Worm (Caenorhabditis elegans) whole organism, L4 larva: Measurements from ENCODE around the gene T14G12.12.
A peak's percentile ranks its signal among the peaks of the same experiment; 100 is the strongest.

Source experiments
- F10B5.3 ChIP-seq: sonication (generic microtip); optimal IDR thresholded peaks from 2 replicates; lab custom pipeline; 2016; ENCODE audit warnings: mild to moderate bottlenecking, missing genetic modification characterization, missing compliant biosample characterization
- F26F4.8 ChIP-seq: fragments of 200-800 bp; sonication (Bioruptor generic); conservative IDR thresholded peaks from 2 replicates; pipeline ENCODE4 v1.3.6; 2022; ENCODE audit warnings: missing genetic modification characterization, missing compliant biosample characterization
- T20F7.1 ChIP-seq: fragments of 200-800 bp; sonication (Bioruptor generic); optimal IDR thresholded peaks from 2 replicates; lab custom pipeline; 2018; ENCODE audit warnings: mild to moderate bottlenecking, missing genetic modification characterization, missing compliant biosample characterization
- Y48G9A.11 ChIP-seq: fragments of 200-800 bp; sonication (Bioruptor generic); IDR thresholded peaks from 2 replicates; pipeline ENCODE4 v1.3.6; 2022; ENCODE audit warnings: missing genetic modification reagents, missing genetic modification characterization, missing compliant biosample characterization
- aha-1 ChIP-seq: fragments of 150-350 bp; peaks from one replicate; lab custom pipeline; 2014; ENCODE audit warnings: missing biosample characterization, missing genetic modification characterization
- ama-1 ChIP-seq: fragments of 150-350 bp; optimal IDR thresholded peaks from 2 replicates; lab custom pipeline; 2014; ENCODE audit warnings: inconsistent platforms, mixed read lengths
- ceh-82 ChIP-seq: sonication (generic microtip); optimal IDR thresholded peaks from 2 replicates; lab custom pipeline; 2017; ENCODE audit warnings: missing biosample characterization, missing genetic modification characterization
- daf-16 ChIP-seq, 3 experiments: sonication (generic microtip); optimal IDR thresholded peaks; 2 replicates each; lab custom pipeline; 2016 to 2017; ENCODE audit warnings: missing genetic modification characterization in 3 of 3, missing genetic modification reagents in 3 of 3, mild to moderate bottlenecking in 2 of 3, missing compliant biosample characterization in 2 of 3, missing biosample characterization in 1 of 3, moderate library complexity in 1 of 3
- dmd-6 ChIP-seq: fragments of 200-800 bp; sonication (Bioruptor generic); IDR thresholded peaks from 2 replicates; pipeline ENCODE4 v1.3.6; 2022; ENCODE audit warnings: missing genetic modification reagents, missing genetic modification characterization, missing compliant biosample characterization
- dmd-9 ChIP-seq: fragments of 200-800 bp; sonication (Bioruptor generic); IDR thresholded peaks from 2 replicates; pipeline ENCODE4 v1.3.6; 2022; ENCODE audit warnings: missing genetic modification reagents, missing genetic modification characterization, missing compliant biosample characterization
- duxl-1 ChIP-seq: sonication (generic microtip); optimal IDR thresholded peaks from 2 replicates; lab custom pipeline; 2016; ENCODE audit warnings: mild to moderate bottlenecking, missing genetic modification characterization, moderate library complexity, missing compliant biosample characterization; ENCODE audit not compliant: poor library complexity
- fos-1 ChIP-seq: fragments of 150-350 bp; optimal IDR thresholded peaks from 2 replicates; lab custom pipeline; 2014; ENCODE audit warnings: missing biosample characterization, missing genetic modification characterization
- gei-8 ChIP-seq: fragments of 200-800 bp; sonication (Bioruptor generic); optimal IDR thresholded peaks from 2 replicates; lab custom pipeline; 2018; ENCODE audit warnings: mild to moderate bottlenecking, missing genetic modification characterization, missing compliant biosample characterization
- hlh-30 ChIP-seq: sonication (generic microtip); optimal IDR thresholded peaks from 2 replicates; lab custom pipeline; 2017; ENCODE audit warnings: antibody characterized with exemption, mild to moderate bottlenecking, missing genetic modification characterization, missing compliant biosample characterization; ENCODE audit not compliant: insufficient read depth
- lin-15B ChIP-seq: fragments of 150-350 bp; sonication (generic microtip); optimal IDR thresholded peaks from 3 replicates; lab custom pipeline; 2014; ENCODE audit warnings: missing biosample characterization, missing genetic modification characterization
- madf-5 ChIP-seq, 2 experiments: fragments of 200-800 bp; sonication (Bioruptor generic); IDR thresholded peaks; 2 replicates each; pipeline ENCODE4 v1.3.6; 2022; ENCODE audit warnings: missing compliant biosample characterization in 2 of 2, missing genetic modification characterization in 2 of 2
- mdl-1 ChIP-seq, 2 experiments: fragments of 150-350 bp in 1 of 2; sonication (generic microtip) in 1 of 2; optimal IDR thresholded peaks; 2 replicates each; lab custom pipeline; 2014 to 2017; ENCODE audit warnings: missing biosample characterization in 2 of 2, missing genetic modification characterization in 2 of 2
- mxl-2 ChIP-seq: fragments of 200-800 bp; sonication (Bioruptor generic); conservative IDR thresholded peaks from 2 replicates; pipeline ENCODE4 v1.3.6; 2022; ENCODE audit warnings: missing genetic modification reagents, missing genetic modification characterization, missing compliant biosample characterization
- mxl-3 ChIP-seq: fragments of 200-800 bp; sonication (Bioruptor generic); optimal IDR thresholded peaks from 2 replicates; lab custom pipeline; 2018; ENCODE audit warnings: mild to moderate bottlenecking, missing genetic modification characterization, missing compliant biosample characterization
- nhr-25 ChIP-seq: sonication (generic microtip); optimal IDR thresholded peaks from 2 replicates; lab custom pipeline; 2017; ENCODE audit warnings: missing genetic modification characterization, mild to moderate bottlenecking, missing compliant biosample characterization, antibody characterized with exemption, moderate library complexity, borderline replicate concordance; ENCODE audit not compliant: insufficient read depth
- nhr-28 ChIP-seq: fragments of 150-350 bp; optimal IDR thresholded peaks from 2 replicates; lab custom pipeline; 2014; ENCODE audit warnings: missing biosample characterization, missing genetic modification characterization
- nhr-41 ChIP-seq: fragments of 200-800 bp; sonication (Bioruptor generic); IDR thresholded peaks from 2 replicates; pipeline ENCODE4 v1.3.6; 2022; ENCODE audit warnings: missing genetic modification reagents, missing genetic modification characterization, missing compliant biosample characterization
- nhr-42 ChIP-seq: fragments of 200-800 bp; sonication (Bioruptor generic); IDR thresholded peaks from 2 replicates; pipeline ENCODE4 v1.3.6; 2022; ENCODE audit warnings: missing genetic modification characterization, missing compliant biosample characterization
- nhr-48 ChIP-seq: sonication (generic microtip); optimal IDR thresholded peaks from 2 replicates; lab custom pipeline; 2016; ENCODE audit warnings: mild to moderate bottlenecking, missing genetic modification characterization, missing compliant biosample characterization
- nhr-6 ChIP-seq: fragments of 150-350 bp; optimal IDR thresholded peaks from 2 replicates; lab custom pipeline; 2014; ENCODE audit warnings: missing biosample characterization, missing genetic modification characterization
- pha-4 ChIP-seq, 2 experiments: fragments of 150-350 bp in 1 of 2; fragments of 200-800 bp in 1 of 2; sonication (Bioruptor generic) in 1 of 2; IDR thresholded peaks in 1 of 2; optimal IDR thresholded peaks in 1 of 2; 2 replicates each; pipeline versions ENCODE4 v1.3.6 to Lab custom; 2014 to 2022; ENCODE audit warnings: missing genetic modification characterization in 2 of 2, missing genetic modification reagents in 2 of 2, missing biosample characterization in 1 of 2, missing compliant biosample characterization in 1 of 2
- php-3 ChIP-seq: fragments of 200-800 bp; sonication (Bioruptor generic); IDR thresholded peaks from 2 replicates; pipeline ENCODE4 v1.3.6; 2022; ENCODE audit warnings: missing genetic modification reagents, missing genetic modification characterization, missing compliant biosample characterization
- set-16 ChIP-seq: fragments of 200-800 bp; sonication (Bioruptor generic); IDR thresholded peaks from 2 replicates; pipeline ENCODE4 v1.3.6; 2022; ENCODE audit warnings: missing genetic modification reagents, missing genetic modification characterization, missing compliant biosample characterization
- tra-1 ChIP-seq: fragments of 200-800 bp; sonication (Bioruptor generic); IDR thresholded peaks from 2 replicates; pipeline ENCODE4 v1.3.6; 2022; ENCODE audit warnings: missing genetic modification reagents, missing genetic modification characterization, missing compliant biosample characterization
- unc-130 ChIP-seq: sonication (generic microtip); optimal IDR thresholded peaks from 2 replicates; lab custom pipeline; 2016; ENCODE audit warnings: missing genetic modification reagents, missing genetic modification characterization, missing compliant biosample characterization
- unc-39 ChIP-seq: sonication (generic microtip); optimal IDR thresholded peaks from 2 replicates; lab custom pipeline; 2017; ENCODE audit warnings: missing biosample characterization, missing genetic modification characterization
- unc-62 ChIP-seq, 3 experiments: fragments of 150-350 bp in 1 of 3; sonication (generic microtip); optimal IDR thresholded peaks in 2 of 3; peaks in 1 of 3; 1 replicate in 1 of 3; 2 replicates in 2 of 3; lab custom pipeline; 2014 to 2017; ENCODE audit warnings: missing biosample characterization in 3 of 3, missing genetic modification characterization in 3 of 3, missing genetic modification reagents in 3 of 3, missing genotype in 1 of 3
- zag-1 ChIP-seq: fragments of 150-350 bp; optimal IDR thresholded peaks from 2 replicates; lab custom pipeline; 2014; ENCODE audit warnings: missing biosample characterization, missing genetic modification characterization
- zfp-3 ChIP-seq: fragments of 200-800 bp; sonication (Bioruptor generic); conservative IDR thresholded peaks from 2 replicates; pipeline ENCODE4 v1.3.6; 2022; ENCODE audit warnings: missing genetic modification reagents, missing genetic modification characterization, missing compliant biosample characterization
- zip-11 ChIP-seq: fragments of 200-800 bp; sonication (Bioruptor generic); IDR thresholded peaks from 2 replicates; pipeline ENCODE4 v1.3.6; 2022; ENCODE audit warnings: missing genetic modification characterization, missing compliant biosample characterization

Gene T14G12.12

ce11 chrX:3756238-3756637 lies 2.1 kb downstream of the T14G12.12 start:
- TF ChIP-seq dmd-6 (GFP tag; lab: Robert Waterston, UW), result no peak
- TF ChIP-seq daf-16 (GFP tag; optimal IDR thresholded peaks at IDR 0.05; lab: Kevin White, UChicago), result no peak
- no peak for TF ChIP-seq daf-16 (tag; optimal IDR thresholded peaks at IDR 0.05; lab: Kevin White, UChicago)
- no peak for TF ChIP-seq ama-1 (lab: Kevin White, UChicago)
- no peak for TF ChIP-seq madf-5 (GFP tag; IDR thresholded peaks at IDR 0.05; lab: Robert Waterston, UW)
- TF ChIP-seq unc-130 (GFP tag; lab: Kevin White, UChicago), result no peak
- no peak for TF ChIP-seq lin-15B (tag; lab: Kevin White, UChicago)
- no peak for TF ChIP-seq php-3
- no peak for TF ChIP-seq nhr-41 (GFP tag; lab: Robert Waterston, UW)
- no peak for TF ChIP-seq Y48G9A.11 (GFP tag; lab: Robert Waterston, UW)
- TF ChIP-seq tra-1 (GFP tag; lab: Robert Waterston, UW), result no peak
- TF ChIP-seq F10B5.3, result no peak
- no peak for TF ChIP-seq mxl-2 (GFP tag; lab: Robert Waterston, UW)
- TF ChIP-seq nhr-28, result no peak
- TF ChIP-seq unc-39 (tag; lab: Kevin White, UChicago), result no peak
- TF ChIP-seq pha-4 (GFP tag; IDR thresholded peaks at IDR 0.05; lab: Robert Waterston, UW), result no peak
- TF ChIP-seq pha-4 (tag; optimal IDR thresholded peaks at IDR 0.05; lab: Kevin White, UChicago), result no peak
- no peak for TF ChIP-seq nhr-42 (GFP tag; lab: Robert Waterston, UW)
- no peak for TF ChIP-seq zip-11
- TF ChIP-seq duxl-1, result no peak

ce11 chrX:3755753-3756152 lies 2.5 kb downstream of the T14G12.12 start:
- TF ChIP-seq duxl-1 (no peak), nhr-6 (no peak)

ce11 chrX:3752443-3752842 lies 5.9 kb downstream of the T14G12.12 start:
- no peak for TF ChIP-seq dmd-9 (GFP tag; lab: Robert Waterston, UW)
- peak; percentile 94 for TF ChIP-seq set-16 (GFP tag; lab: Robert Waterston, UW)
- peak; percentile 40 for TF ChIP-seq aha-1
- TF ChIP-seq hlh-30 (tag; lab: Kevin White, UChicago), result no peak

ce11 chrX:3751370-3751769 lies 6.9 kb downstream of the T14G12.12 start:
- TF ChIP-seq gei-8 (no peak), nhr-25 (no peak), ceh-82 (no peak), set-16 (GFP tag; lab: Robert Waterston, UW) (peak; percentile 69; the same call in 1 of the 2 replicates), mxl-3 (GFP tag; lab: Kevin White, UChicago) (no peak)
- TF ChIP-seq, all 104 proteins: peak for 1

- TF ChIP-seq nhr-25 (no peak), unc-62 (GFP tag; optimal IDR thresholded peaks at IDR 0.05 in 1 of 2; lab: Kevin White, UChicago) (peak in 1 of 2 experiments; percentile 93), unc-62 (tag; optimal IDR thresholded peaks at IDR 0.05; lab: Kevin White, UChicago) (no peak)
Observed at ce11 chrX:3743190-3743589, 15.1 kb downstream of the T14G12.12 start.

ce11 chrX:3742223-3742622 lies 16.1 kb downstream of the T14G12.12 start, which contains the start of gene fkh-2:
Gene fkh-2 (minus strand): TSS chrX:3742323.
- no peak for TF ChIP-seq zag-1 (tag; lab: Kevin White, UChicago)
- TF ChIP-seq T20F7.1 (GFP tag; lab: Kevin White, UChicago), result no peak
- no peak for TF ChIP-seq zfp-3
- TF ChIP-seq mdl-1 (tag; optimal IDR thresholded peaks at IDR 0.05; lab: Kevin White, UChicago), result no peak
- TF ChIP-seq nhr-48 (tag; lab: Kevin White, UChicago), result no peak
- TF ChIP-seq F10B5.3, result no peak
- no peak for TF ChIP-seq fos-1 (tag; lab: Kevin White, UChicago)
- no peak for TF ChIP-seq F26F4.8 (GFP tag; lab: Robert Waterston, UW)
- TF ChIP-seq dmd-9 (GFP tag; lab: Robert Waterston, UW), result no peak
